Fruit fly (Drosophila melanogaster): ENCODE measurements around the gene nmd.

nmd gene

DNA sequence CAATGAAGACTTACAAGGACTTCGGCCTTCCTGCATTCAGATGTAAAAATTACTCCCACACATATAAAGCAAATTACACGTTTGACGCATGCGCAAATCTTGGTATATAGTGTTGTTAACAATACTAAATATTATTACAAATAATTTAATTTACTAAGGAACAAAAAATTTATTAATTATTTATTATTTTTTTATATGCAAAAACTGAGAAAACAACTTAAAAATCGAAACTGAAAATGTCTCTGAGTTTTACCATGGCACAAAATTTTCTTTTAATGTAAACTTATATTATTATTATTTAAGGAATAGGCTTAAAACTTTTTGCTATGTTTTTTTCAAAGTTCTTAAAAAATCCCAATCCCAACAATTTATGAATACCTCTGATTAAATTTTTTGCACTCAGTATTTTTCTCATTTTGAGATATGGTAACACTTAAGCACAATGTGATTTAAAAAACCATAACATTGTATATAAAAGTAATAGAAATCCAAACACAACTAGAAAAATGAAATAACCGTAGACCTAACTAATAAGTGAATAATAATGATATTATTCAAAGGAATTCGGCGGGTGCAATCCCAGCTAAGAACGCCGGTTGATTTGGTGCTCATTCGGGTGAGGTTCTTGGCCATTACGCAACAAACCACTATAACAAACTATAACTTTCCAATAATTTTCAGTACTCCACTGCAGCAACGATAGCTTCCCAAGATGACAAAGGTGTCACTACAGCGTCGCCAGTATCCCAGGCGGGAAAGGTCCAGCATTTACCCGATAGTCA is 27.5 kb upstream of the nmd start, which contains the start of the genes Schip1 and Cox10 (continued):
- TF ChIP-seq NC2β (GFP tag; optimal IDR thresholded peaks at IDR 0.05): no peak
- TF ChIP-seq H15 (GFP tag; IDR thresholded peaks at IDR 0.05): no peak
- TF ChIP-seq sqz (GFP tag; optimal IDR thresholded peaks at IDR 0.05): no peak
- TF ChIP-seq sug (tag; optimal IDR thresholded peaks at IDR 0.05): peak; percentile 31
- no peak for TF ChIP-seq CG17568 (GFP tag; optimal IDR thresholded peaks at IDR 0.05)
- no peak for TF ChIP-seq CG16779 (GFP tag; IDR thresholded peaks at IDR 0.05)
- no peak for TF ChIP-seq CG31365 (tag; optimal IDR thresholded peaks at IDR 0.05)
- no peak for TF ChIP-seq TFAM (GFP tag; optimal IDR thresholded peaks at IDR 0.05)
- TF ChIP-seq cwo (GFP tag; optimal IDR thresholded peaks at IDR 0.05): no peak
- TF ChIP-seq grn (GFP tag; optimal IDR thresholded peaks at IDR 0.05): no peak
- no peak for TF ChIP-seq CG16813 (GFP tag; IDR thresholded peaks at IDR 0.05; ENCODE audit: partially characterized antibody)
- TF ChIP-seq YL-1 (GFP tag; optimal IDR thresholded peaks at IDR 0.05): peak; percentile 24
- TF ChIP-seq slbo (GFP tag; IDR thresholded peaks at IDR 0.05): no peak; the same call in 1 of the 2 replicates
- TF ChIP-seq en (GFP tag; optimal IDR thresholded peaks at IDR 0.05): no peak
- TF ChIP-seq Hr3 (GFP tag; optimal IDR thresholded peaks at IDR 0.05): peak; percentile 2
- TF ChIP-seq scrt (GFP tag; optimal IDR thresholded peaks at IDR 0.05): no peak
- no peak for TF ChIP-seq Drgx (GFP tag; IDR thresholded peaks at IDR 0.05)
- TF ChIP-seq D19A (tag; optimal IDR thresholded peaks at IDR 0.05): peak; percentile 53
- TF ChIP-seq CG7556 (GFP tag; optimal IDR thresholded peaks at IDR 0.05): no peak
- TF ChIP-seq sisA (GFP tag; IDR thresholded peaks at IDR 0.05): no peak
- TF ChIP-seq ase (GFP tag; IDR thresholded peaks at IDR 0.05): no peak
- no peak for TF ChIP-seq CG4730 (GFP tag; IDR thresholded peaks at IDR 0.05)
- TF ChIP-seq lov (optimal IDR thresholded peaks at IDR 0.05): no peak
- TF ChIP-seq lov (GFP tag; IDR thresholded peaks at IDR 0.05): no peak
- no peak for TF ChIP-seq bbx (GFP tag; IDR thresholded peaks at IDR 0.05; ENCODE audit: partially characterized antibody)
- TF ChIP-seq CG30403 (GFP tag; optimal IDR thresholded peaks at IDR 0.05): no peak
- no peak for TF ChIP-seq CG31441 (GFP tag; IDR thresholded peaks at IDR 0.05)
- TF ChIP-seq CG9797 (GFP tag; optimal IDR thresholded peaks at IDR 0.05): peak; percentile 14
- TF ChIP-seq jumu (GFP tag; optimal IDR thresholded peaks at IDR 0.05): no peak
- TF ChIP-seq CoRest (tag; optimal IDR thresholded peaks at IDR 0.05): peak; percentile 56
- no peak for TF ChIP-seq aop (GFP tag; IDR thresholded peaks at IDR 0.05)
- TF ChIP-seq CG15073 (GFP tag; optimal IDR thresholded peaks at IDR 0.05): no peak
- peak; percentile 33 for TF ChIP-seq Nf-YC (tag; optimal IDR thresholded peaks at IDR 0.05)
- peak; percentile 85 for TF ChIP-seq CG30020 (tag; optimal IDR thresholded peaks at IDR 0.05)
- TF ChIP-seq CG31388 (GFP tag; optimal IDR thresholded peaks at IDR 0.05): no peak
- TF ChIP-seq Camta (GFP tag; optimal IDR thresholded peaks at IDR 0.05): no peak
- TF ChIP-seq dysf (GFP tag; IDR thresholded peaks at IDR 0.05): no peak
- TF ChIP-seq gfzf (GFP tag; optimal IDR thresholded peaks at IDR 0.05): peak; percentile 59
- TF ChIP-seq CG2199 (GFP tag; IDR thresholded peaks at IDR 0.05): no peak
- no peak for TF ChIP-seq CG9817 (tag; optimal IDR thresholded peaks at IDR 0.05)
- no peak for TF ChIP-seq GATAe (GFP tag; conservative IDR thresholded peaks at IDR 0.05)
- no peak for TF ChIP-seq HmgD (GFP tag; optimal IDR thresholded peaks at IDR 0.05)
- peak; percentile 70 for TF ChIP-seq CG8924 (tag; optimal IDR thresholded peaks at IDR 0.05)
- peak; percentile 44 for TF ChIP-seq unpg (GFP tag; optimal IDR thresholded peaks at IDR 0.05)
- TF ChIP-seq trem (tag; optimal IDR thresholded peaks at IDR 0.05): peak; percentile 52
- TF ChIP-seq CG3995 (GFP tag; optimal IDR thresholded peaks at IDR 0.05): no peak
- no peak for TF ChIP-seq zen2 (GFP tag; IDR thresholded peaks at IDR 0.05; ENCODE audit: partially characterized antibody)
- TF ChIP-seq CG10267 (tag; optimal IDR thresholded peaks at IDR 0.05): peak; percentile 71
- no peak for TF ChIP-seq onecut (GFP tag; IDR thresholded peaks at IDR 0.05)
- TF ChIP-seq corto (GFP tag; optimal IDR thresholded peaks at IDR 0.05): no peak
- peak; percentile 61 for TF ChIP-seq wek (GFP tag; optimal IDR thresholded peaks at IDR 0.05)
